Fruit fly (Drosophila melanogaster): ENCODE measurements around the gene Sox21b.

The Sox21b gene

DNA sequence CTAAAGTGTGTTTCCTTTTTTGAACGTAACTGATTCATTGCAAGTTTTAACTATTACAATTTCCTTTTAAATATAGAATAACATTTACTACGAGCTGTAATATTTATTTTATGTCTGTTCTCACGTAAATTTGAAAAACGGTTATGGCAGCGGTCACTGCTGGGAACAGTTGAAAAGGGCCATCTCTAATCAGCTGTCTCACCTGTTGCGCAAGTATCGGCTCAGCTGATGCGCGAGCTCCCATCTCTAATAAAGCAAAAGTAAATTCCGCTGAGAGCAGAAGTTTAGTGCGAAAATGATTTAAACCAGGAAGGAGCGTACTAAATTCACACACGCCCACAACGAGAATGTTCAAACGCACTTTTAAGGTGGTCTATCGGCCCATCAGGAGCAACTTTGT lies 59.5 kb downstream of the Sox21b start, which contains the start of gene Pex1 (continued):
- TF ChIP-seq CG6791 (GFP tag; IDR thresholded peaks at IDR 0.05; ENCODE audit: partially characterized antibody): peak; percentile 78
- peak; percentile 29 for TF ChIP-seq CG15479 (GFP tag; optimal IDR thresholded peaks at IDR 0.05)
- TF ChIP-seq Meics (GFP tag; optimal IDR thresholded peaks at IDR 0.05): no peak
- no peak for TF ChIP-seq CG10274 (GFP tag; optimal IDR thresholded peaks at IDR 0.05)
- no peak for TF ChIP-seq hth (optimal IDR thresholded peaks at IDR 0.05)
- peak; percentile 89 for TF ChIP-seq bbx (GFP tag; IDR thresholded peaks at IDR 0.05; ENCODE audit: partially characterized antibody)
- TF ChIP-seq CG13624 (GFP tag; optimal IDR thresholded peaks at IDR 0.05): no peak
- TF ChIP-seq CG34422 (GFP tag; IDR thresholded peaks at IDR 0.05): peak; percentile 57; the same call in 2 of the 3 replicates
- TF ChIP-seq Pdp1 (GFP tag; optimal IDR thresholded peaks at IDR 0.05): peak in 1 of 2 experiments; percentile 98
- no peak for TF ChIP-seq CG12769 (tag; optimal IDR thresholded peaks at IDR 0.05)
- TF ChIP-seq scrt (GFP tag; optimal IDR thresholded peaks at IDR 0.05): peak; percentile 99
- no peak for TF ChIP-seq peb (GFP tag; IDR thresholded peaks at IDR 0.05)
- no peak for TF ChIP-seq Poxn (GFP tag; IDR thresholded peaks at IDR 0.05)
- no peak for TF ChIP-seq Adf1 (GFP tag; IDR thresholded peaks at IDR 0.05)
- TF ChIP-seq CG30403 (GFP tag; optimal IDR thresholded peaks at IDR 0.05): peak; percentile 13
- no peak for TF ChIP-seq CG32767 (GFP tag; IDR thresholded peaks at IDR 0.05)
- TF ChIP-seq grau (tag; optimal IDR thresholded peaks at IDR 0.05): no peak
- TF ChIP-seq sob (GFP tag; IDR thresholded peaks at IDR 0.05): peak; percentile 56
- peak; percentile 43 for TF ChIP-seq MESR4 (GFP tag; optimal IDR thresholded peaks at IDR 0.05)
- no peak for TF ChIP-seq CG8478 (optimal IDR thresholded peaks at IDR 0.05)
- peak; percentile 0 for TF ChIP-seq CG10654 (GFP tag; optimal IDR thresholded peaks at IDR 0.05)
- peak; percentile 46 for TF ChIP-seq tin (GFP tag; optimal IDR thresholded peaks at IDR 0.05)
- TF ChIP-seq Ptx1 (GFP tag; IDR thresholded peaks at IDR 0.05): 0 out of 2 replicates have a peak, but pooled peaks have one; percentile 39
- no peak for TF ChIP-seq Deaf1 (tag; optimal IDR thresholded peaks at IDR 0.05)
- TF ChIP-seq CG6765 (GFP tag; optimal IDR thresholded peaks at IDR 0.05): no peak
- TF ChIP-seq tna (GFP tag; IDR thresholded peaks at IDR 0.05; ENCODE audit: partially characterized antibody): no peak
- TF ChIP-seq ERR (GFP tag; optimal IDR thresholded peaks at IDR 0.05): no peak
- no peak for TF ChIP-seq Sry-β (GFP tag; optimal IDR thresholded peaks at IDR 0.05)
- TF ChIP-seq ato (GFP tag; IDR thresholded peaks at IDR 0.05; ENCODE audit: partially characterized antibody): peak; percentile 53; the same call in 1 of the 2 replicates
- TF ChIP-seq Doc3 (GFP tag; IDR thresholded peaks at IDR 0.05; ENCODE audit: partially characterized antibody): peak; percentile 73
- TF ChIP-seq pb (GFP tag; optimal IDR thresholded peaks at IDR 0.05): no peak
- peak; percentile 17 for TF ChIP-seq Lhr (GFP tag; optimal IDR thresholded peaks at IDR 0.05)
- peak; percentile 86 for TF ChIP-seq unc-4 (GFP tag; IDR thresholded peaks at IDR 0.05; ENCODE audit: partially characterized antibody)
- TF ChIP-seq BEAF-32 (GFP tag; optimal IDR thresholded peaks at IDR 0.05): peak; percentile 83
- TF ChIP-seq Hsf (GFP tag; optimal IDR thresholded peaks at IDR 0.05): no peak
- TF ChIP-seq Opbp (GFP tag; IDR thresholded peaks at IDR 0.05; ENCODE audit: partially characterized antibody): peak; percentile 92
- TF ChIP-seq CHES-1-like (GFP tag; optimal IDR thresholded peaks at IDR 0.05): no peak
- peak; percentile 20 for TF ChIP-seq CG9727 (GFP tag; optimal IDR thresholded peaks at IDR 0.05)
- no peak for TF ChIP-seq gt (GFP tag; IDR thresholded peaks at IDR 0.05)
- TF ChIP-seq exex (tag; optimal IDR thresholded peaks at IDR 0.05): no peak
- TF ChIP-seq knrl (GFP tag; IDR thresholded peaks at IDR 0.05; ENCODE audit: partially characterized antibody): peak; percentile 78
- TF ChIP-seq trh (GFP tag; optimal IDR thresholded peaks at IDR 0.05): no peak
- no peak for TF ChIP-seq CG13123 (GFP tag; optimal IDR thresholded peaks at IDR 0.05)
- no peak for TF ChIP-seq slp2 (GFP tag; optimal IDR thresholded peaks at IDR 0.05)
- no peak for TF ChIP-seq CG17361 (GFP tag; IDR thresholded peaks at IDR 0.05)
- peak in 1 of 2 experiments; percentile 43 for TF ChIP-seq insv (GFP tag; optimal IDR thresholded peaks at IDR 0.05)
- no peak for TF ChIP-seq Mes4 (GFP tag; optimal IDR thresholded peaks at IDR 0.05)
- TF ChIP-seq CG2129 (GFP tag; IDR thresholded peaks at IDR 0.05; ENCODE audit: partially characterized antibody): peak; percentile 50
- TF ChIP-seq Fer1 (GFP tag; optimal IDR thresholded peaks at IDR 0.05): no peak
- TF ChIP-seq gsb-n (tag; optimal IDR thresholded peaks at IDR 0.05): peak; percentile 4
- TF ChIP-seq CG9797 (GFP tag; optimal IDR thresholded peaks at IDR 0.05): peak; percentile 22
